Worm (Caenorhabditis elegans): ENCODE measurements around the gene slc-36.2.

The slc-36.2 gene

ce11 chrII:572010-572409, 49.6 kb downstream of the slc-36.2 start, which contains the start of gene mlt-8:
mlt-8 (minus strand) TSS chrII:572110.
- TF ChIP-seq elt-3 (tag; optimal IDR thresholded peaks at IDR 0.05) (no peak), nhr-11 (tag; optimal IDR thresholded peaks at IDR 0.05) (no peak), unc-62 (GFP tag; optimal IDR thresholded peaks at IDR 0.05) (no peak), sma-3 (GFP tag; optimal IDR thresholded peaks at IDR 0.05) (no peak), nhr-10 (tag; optimal IDR thresholded peaks at IDR 0.05) (no peak), nhr-129 (tag; optimal IDR thresholded peaks at IDR 0.05) (no peak), lsy-2 (tag; optimal IDR thresholded peaks at IDR 0.05) (no peak), alr-1 (tag; optimal IDR thresholded peaks at IDR 0.05) (no peak), sem-4 (tag; optimal IDR thresholded peaks at IDR 0.05) (no peak)

ce11 chrII:574064-574463, 51.7 kb downstream of the slc-36.2 start:
- no peak for TF ChIP-seq lin-13 (GFP tag; optimal IDR thresholded peaks at IDR 0.05)
- no peak for TF ChIP-seq crh-2 (tag; optimal IDR thresholded peaks at IDR 0.05)
- TF ChIP-seq egl-27 (tag; optimal IDR thresholded peaks at IDR 0.05), result no peak
- TF ChIP-seq Y55F3AM.14 (GFP tag; optimal IDR thresholded peaks at IDR 0.05), result no peak
- TF ChIP-seq unc-39 (tag; optimal IDR thresholded peaks at IDR 0.05), result no peak
- TF ChIP-seq alr-1 (tag; optimal IDR thresholded peaks at IDR 0.05), result no peak
- TF ChIP-seq unc-55 (GFP tag; optimal IDR thresholded peaks at IDR 0.05), result no peak
- no peak for TF ChIP-seq elt-3 (tag; optimal IDR thresholded peaks at IDR 0.05)
- TF ChIP-seq nhr-10 (tag; optimal IDR thresholded peaks at IDR 0.05), result no peak
- TF ChIP-seq lin-39 (tag; optimal IDR thresholded peaks at IDR 0.05), result no peak
- no peak for TF ChIP-seq skn-1 (tag; optimal IDR thresholded peaks at IDR 0.05)
- no peak for TF ChIP-seq F13H6.1 (tag; optimal IDR thresholded peaks at IDR 0.05)
- TF ChIP-seq ztf-11 (tag; optimal IDR thresholded peaks at IDR 0.05), result no peak
- no peak for TF ChIP-seq nhr-237 (tag; optimal IDR thresholded peaks at IDR 0.05)
- TF ChIP-seq ztf-4 (tag; optimal IDR thresholded peaks at IDR 0.05), result no peak
